Fruit fly (Drosophila melanogaster) whole organism, embryonic: ENCODE data around the gene gammaCOP.

Experiments used
- B-H1 ChIP-seq: fragments of 200-800 bp; sonication (Bioruptor generic); IDR thresholded peaks from 3 replicates; pipeline ENCODE4 v1.3.6; 2022; ENCODE audit warnings: missing biosample characterization, missing genetic modification characterization
- B-H2 ChIP-seq: fragments of 200-800 bp; sonication (Bioruptor generic); optimal IDR thresholded peaks from 2 replicates; lab custom pipeline; 2018; ENCODE audit warnings: missing biosample characterization, mild to moderate bottlenecking, missing genetic modification characterization
- CG10431 ChIP-seq: fragments of 200-800 bp; sonication (Bioruptor generic); optimal IDR thresholded peaks from 3 replicates; lab custom pipeline; 2018; ENCODE audit warnings: missing biosample characterization, mild to moderate bottlenecking, missing genetic modification characterization
- CG10959 ChIP-seq: fragments of 200-800 bp; sonication (Bioruptor generic); IDR thresholded peaks from 2 replicates; pipeline ENCODE4 v1.3.6; 2022; ENCODE audit warnings: missing biosample characterization, missing genetic modification characterization
- CG11696 ChIP-seq: fragments of 200-800 bp; sonication (Bioruptor generic); IDR thresholded peaks from 2 replicates; pipeline ENCODE4 v1.3.6; 2022; ENCODE audit warnings: missing biosample characterization, missing genetic modification characterization
- CG12071 ChIP-seq: fragments of 200-800 bp; sonication (Bioruptor generic); optimal IDR thresholded peaks from 3 replicates; lab custom pipeline; 2018; ENCODE audit warnings: missing biosample characterization, mild to moderate bottlenecking, missing genetic modification characterization
- CG12219 ChIP-seq: fragments of 200-800 bp; sonication (Bioruptor generic); optimal IDR thresholded peaks from 3 replicates; lab custom pipeline; 2018; ENCODE audit warnings: missing biosample characterization, mild to moderate bottlenecking, missing genetic modification characterization
- CG12659 ChIP-seq: fragments of 200-800 bp; sonication (Bioruptor generic); optimal IDR thresholded peaks from 3 replicates; lab custom pipeline; 2017; ENCODE audit warnings: mild to moderate bottlenecking, missing biosample characterization, missing genetic modification reagents, missing genetic modification characterization
- CG12769 ChIP-seq: fragments of 200-800 bp; sonication (Bioruptor generic); optimal IDR thresholded peaks from 2 replicates; lab custom pipeline; 2019; ENCODE audit warnings: missing biosample characterization, mild to moderate bottlenecking, missing genetic modification characterization, moderate library complexity
- CG14014 ChIP-seq: fragments of 200-800 bp; sonication (Bioruptor generic); IDR thresholded peaks from 2 replicates; pipeline ENCODE4 v1.3.6; 2022; ENCODE audit warnings: missing biosample characterization, missing genetic modification characterization
- CG14710 ChIP-seq: fragments of 200-800 bp; sonication (Bioruptor generic); optimal IDR thresholded peaks from 3 replicates; lab custom pipeline; 2019; ENCODE audit warnings: missing biosample characterization, mild to moderate bottlenecking, missing genetic modification characterization, moderate library complexity
- CG15479 ChIP-seq: fragments of 200-800 bp; sonication (Bioruptor generic); optimal IDR thresholded peaks from 3 replicates; lab custom pipeline; 2019; ENCODE audit warnings: missing biosample characterization, mild to moderate bottlenecking, missing genetic modification characterization, moderate library complexity
- CG17359 ChIP-seq: fragments of 200-800 bp; sonication (Bioruptor generic); optimal IDR thresholded peaks from 3 replicates; lab custom pipeline; 2018; ENCODE audit warnings: missing biosample characterization, mild to moderate bottlenecking, missing genetic modification characterization, moderate library complexity
- CG3281 ChIP-seq: fragments of 200-800 bp; sonication (Bioruptor generic); optimal IDR thresholded peaks from 3 replicates; lab custom pipeline; 2017; ENCODE audit warnings: missing biosample characterization, mild to moderate bottlenecking, missing genetic modification characterization
- CG4854 ChIP-seq: fragments of 200-800 bp; sonication (Bioruptor generic); optimal IDR thresholded peaks from 2 replicates; lab custom pipeline; 2016; ENCODE audit warnings: missing biosample characterization, missing genetic modification characterization, inconsistent platforms
- CG7987 ChIP-seq: fragments of 200-800 bp; sonication (Bioruptor generic); optimal IDR thresholded peaks from 2 replicates; lab custom pipeline; 2018; ENCODE audit warnings: missing biosample characterization, mild to moderate bottlenecking, missing genetic modification characterization, moderate library complexity
- CG8359 ChIP-seq: fragments of 200-800 bp; sonication (Bioruptor generic); optimal IDR thresholded peaks from 2 replicates; lab custom pipeline; 2017; ENCODE audit warnings: missing biosample characterization, mild to moderate bottlenecking, missing genetic modification characterization, borderline replicate concordance
- CG9437 ChIP-seq: fragments of 200-800 bp; sonication (Bioruptor generic); optimal IDR thresholded peaks from 2 replicates; lab custom pipeline; 2018; ENCODE audit warnings: missing biosample characterization, mild to moderate bottlenecking, missing genetic modification characterization
- CrebB ChIP-seq: fragments of 200-800 bp; sonication (Bioruptor generic); optimal IDR thresholded peaks from 3 replicates; lab custom pipeline; 2018; ENCODE audit warnings: missing biosample characterization, mild to moderate bottlenecking, missing genetic modification characterization
- D ChIP-seq, 2 experiments: fragments of 200-800 bp in 1 of 2; fragments of >200 bp in 1 of 2; sonication (Bioruptor generic) in 1 of 2; optimal IDR thresholded peaks; 2 replicates in 1 of 2; 3 replicates in 1 of 2; lab custom pipeline; 2017; ENCODE audit warnings: mild to moderate bottlenecking in 1 of 2, missing biosample characterization in 1 of 2, missing genetic modification characterization in 1 of 2, missing genetic modification reagents in 1 of 2
- Dll ChIP-seq: fragments of 200-800 bp; sonication (Bioruptor generic); IDR thresholded peaks from 4 replicates; pipeline ENCODE4 v1.3.6; 2022; ENCODE audit warnings: missing biosample characterization, missing genetic modification characterization; ENCODE audit not compliant: partially characterized antibody
- HLH3B ChIP-seq: fragments of 200-800 bp; sonication (Bioruptor generic); IDR thresholded peaks from 2 replicates; pipeline ENCODE4 v1.3.6; 2022; ENCODE audit warnings: missing biosample characterization, missing genetic modification characterization
- HLHmδ ChIP-seq: fragments of 200-800 bp; sonication (Bioruptor generic); optimal IDR thresholded peaks from 2 replicates; lab custom pipeline; 2018; ENCODE audit warnings: missing biosample characterization, mild to moderate bottlenecking, missing genetic modification characterization, moderate library complexity
- Meics ChIP-seq: fragments of 200-800 bp; sonication (Bioruptor generic); optimal IDR thresholded peaks from 2 replicates; lab custom pipeline; 2017; ENCODE audit warnings: missing biosample characterization, mild to moderate bottlenecking, missing genetic modification characterization
- NFAT ChIP-seq: fragments of 200-800 bp; sonication (Bioruptor generic); IDR thresholded peaks from 2 replicates; pipeline ENCODE4 v1.3.6; 2022; ENCODE audit warnings: missing biosample characterization, missing genetic modification characterization
- PHDP ChIP-seq: fragments of 200-800 bp; sonication (Bioruptor generic); optimal IDR thresholded peaks from 3 replicates; lab custom pipeline; 2018; ENCODE audit warnings: missing biosample characterization, mild to moderate bottlenecking, missing genetic modification characterization, moderate library complexity
- Rx ChIP-seq: fragments of 200-800 bp; sonication (Bioruptor generic); IDR thresholded peaks from 2 replicates; pipeline ENCODE4 v1.3.6; 2022; ENCODE audit warnings: missing biosample characterization, missing genetic modification characterization
- Side ChIP-seq: fragments of 200-800 bp; sonication (Bioruptor generic); optimal IDR thresholded peaks from 2 replicates; lab custom pipeline; 2016; ENCODE audit warnings: missing biosample characterization, missing genetic modification characterization
- Trl ChIP-seq, 3 experiments: fragments of >200 bp in 2 of 3; fragments of 200-800 bp in 1 of 3; sonication (Bioruptor generic) in 1 of 3; optimal IDR thresholded peaks; 2 replicates in 1 of 3; 3 replicates in 2 of 3; lab custom pipeline; 2016 to 2017; ENCODE audit warnings: missing biosample characterization in 1 of 3, missing genetic modification characterization in 1 of 3
- YL-1 ChIP-seq: fragments of 200-800 bp; sonication (Bioruptor generic); optimal IDR thresholded peaks from 3 replicates; lab custom pipeline; 2017; ENCODE audit warnings: missing biosample characterization, mild to moderate bottlenecking, missing genetic modification characterization
- bigmax ChIP-seq: fragments of 200-800 bp; sonication (Bioruptor generic); optimal IDR thresholded peaks from 2 replicates; lab custom pipeline; 2018; ENCODE audit warnings: missing biosample characterization, mild to moderate bottlenecking, missing genetic modification characterization
- cg ChIP-seq: fragments of 200-800 bp; sonication (Bioruptor generic); optimal IDR thresholded peaks from 3 replicates; lab custom pipeline; 2019; ENCODE audit warnings: missing biosample characterization, mild to moderate bottlenecking, missing genetic modification characterization, moderate library complexity
- chn ChIP-seq: fragments of 200-800 bp; sonication (Bioruptor generic); optimal IDR thresholded peaks from 2 replicates; lab custom pipeline; 2016; ENCODE audit warnings: missing biosample characterization, missing genetic modification characterization
- crc ChIP-seq: fragments of 200-800 bp; sonication (Bioruptor generic); optimal IDR thresholded peaks from 2 replicates; lab custom pipeline; 2016; ENCODE audit warnings: missing biosample characterization, missing genetic modification characterization
- exex ChIP-seq: fragments of 200-800 bp; sonication (Bioruptor generic); optimal IDR thresholded peaks from 4 replicates; lab custom pipeline; 2018; ENCODE audit warnings: missing biosample characterization, mild to moderate bottlenecking, missing genetic modification characterization, moderate library complexity
- insv ChIP-seq, 2 experiments: fragments of 200-800 bp; sonication (Bioruptor generic); optimal IDR thresholded peaks; 3 replicates each; lab custom pipeline; 2016 to 2018; ENCODE audit warnings: missing biosample characterization in 2 of 2, missing genetic modification characterization in 2 of 2
- kni ChIP-seq: fragments of 200-800 bp; sonication (Bioruptor generic); optimal IDR thresholded peaks from 3 replicates; lab custom pipeline; 2017; ENCODE audit warnings: mild to moderate bottlenecking, missing biosample characterization, missing genetic modification reagents, missing genetic modification characterization
- lab ChIP-seq: fragments of 200-800 bp; sonication (Bioruptor generic); optimal IDR thresholded peaks from 3 replicates; lab custom pipeline; 2017; ENCODE audit warnings: missing biosample characterization, missing genetic modification characterization, mild to moderate bottlenecking, moderate library complexity, missing genetic modification reagents
- lbe ChIP-seq: fragments of 200-800 bp; sonication (Bioruptor generic); optimal IDR thresholded peaks from 2 replicates; lab custom pipeline; 2016; ENCODE audit warnings: missing biosample characterization, mild to moderate bottlenecking, missing genetic modification characterization
- otp ChIP-seq: fragments of 200-800 bp; sonication (Bioruptor generic); IDR thresholded peaks from 3 replicates; pipeline ENCODE4, ENCODE4 v1.3.6; 2022; ENCODE audit warnings: missing biosample characterization, missing genetic modification characterization
- pho ChIP-seq: fragments of 200-800 bp; sonication (Bioruptor generic); optimal IDR thresholded peaks from 2 replicates; lab custom pipeline; 2016; ENCODE audit warnings: missing biosample characterization, missing genetic modification characterization
- pnt ChIP-seq: fragments of 200-800 bp; sonication (Bioruptor generic); optimal IDR thresholded peaks from 3 replicates; lab custom pipeline; 2016; ENCODE audit warnings: missing biosample characterization, missing genetic modification characterization
- prd ChIP-seq, 3 experiments: fragments of >200 bp in 2 of 3; fragments of 200-800 bp in 1 of 3; sonication (Bioruptor generic) in 1 of 3; optimal IDR thresholded peaks in 2 of 3; IDR thresholded peaks in 1 of 3; 2 replicates in 2 of 3; 3 replicates in 1 of 3; pipeline versions ENCODE4 v1.3.6 to Lab custom; 2017 to 2022; ENCODE audit warnings: missing biosample characterization in 1 of 3, missing genetic modification characterization in 1 of 3
- shn ChIP-seq: fragments of 200-800 bp; sonication (Bioruptor generic); optimal IDR thresholded peaks from 3 replicates; lab custom pipeline; 2016; ENCODE audit warnings: missing biosample characterization, missing genetic modification characterization
- tio ChIP-seq: fragments of 200-800 bp; sonication (Bioruptor generic); optimal IDR thresholded peaks from 2 replicates; lab custom pipeline; 2017; ENCODE audit warnings: missing biosample characterization, missing genetic modification characterization, inconsistent platforms
- unpg ChIP-seq: fragments of 200-800 bp; sonication (Bioruptor generic); optimal IDR thresholded peaks from 3 replicates; lab custom pipeline; 2018; ENCODE audit warnings: missing biosample characterization, mild to moderate bottlenecking, missing genetic modification characterization, moderate library complexity
- vfl ChIP-seq: fragments of 200-800 bp; sonication (Bioruptor generic); optimal IDR thresholded peaks from 2 replicates; lab custom pipeline; 2016; ENCODE audit warnings: missing biosample characterization, missing genetic modification characterization

The gammaCOP gene

DNA sequence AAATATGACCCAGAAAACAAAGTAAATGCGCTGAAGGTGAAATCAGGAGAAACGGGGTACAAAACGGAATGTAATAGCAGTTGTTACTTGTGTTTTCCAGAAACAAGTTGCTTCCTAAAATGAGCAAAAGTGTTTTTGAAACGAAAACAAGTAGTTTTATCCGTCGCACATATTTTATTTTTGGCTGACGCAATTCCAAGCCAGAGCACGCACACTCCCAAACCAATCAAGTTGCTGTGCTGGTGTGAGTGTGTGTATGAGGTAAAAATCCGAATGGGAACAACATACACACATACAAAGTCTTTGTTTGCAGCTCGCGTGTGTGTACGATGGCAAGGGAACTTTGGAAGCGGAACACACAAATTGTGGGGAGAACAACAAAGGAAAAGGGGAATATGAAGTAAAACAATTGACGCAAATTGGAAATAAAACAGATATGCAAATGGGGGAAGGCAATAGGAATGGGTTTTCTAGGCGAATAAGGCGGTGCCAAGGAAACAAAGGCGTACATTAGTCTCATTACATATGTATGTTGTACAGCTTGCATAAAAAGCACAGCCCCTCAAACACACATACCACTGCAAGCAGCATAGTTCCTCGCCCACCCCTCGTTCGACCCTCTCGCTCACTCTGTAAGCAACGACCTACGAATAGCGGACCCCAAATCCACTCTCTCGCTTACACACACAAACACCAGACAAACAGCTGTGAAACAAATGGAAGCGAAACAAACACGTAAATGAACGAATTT is 36.7 kb downstream of the gammaCOP start (continued):
- TF ChIP-seq YL-1 (GFP tag; lab: Kevin White, UChicago) (peak; percentile 43), CG10431 (GFP tag; lab: Kevin White, UChicago) (no peak), CG17359 (tag; lab: Kevin White, UChicago) (peak; percentile 10), insv (GFP tag; optimal IDR thresholded peaks at IDR 0.05; lab: Kevin White, UChicago) (no peak), CG15479 (GFP tag; lab: Kevin White, UChicago) (peak; percentile 23), HLHmδ (peak; percentile 65), B-H1 (GFP tag; lab: Robert Waterston, UW) (no peak), NFAT (GFP tag; lab: Robert Waterston, UW) (no peak), B-H2 (GFP tag; lab: Kevin White, UChicago) (no peak), CG12071 (no peak), CrebB (peak; percentile 59), CG3281 (GFP tag; lab: Kevin White, UChicago) (no peak), HLH3B (no peak), CG14014 (no peak), otp (GFP tag; lab: Robert Waterston, UW) (no peak), kni (GFP tag; lab: Kevin White, UChicago) (peak; percentile 94), CG9437 (peak; percentile 42), chn (GFP tag; lab: Kevin White, UChicago) (peak; percentile 43), CG12769 (tag; lab: Kevin White, UChicago) (peak; percentile 87), crc (GFP tag; lab: Kevin White, UChicago) (peak; percentile 4), cg (GFP tag; lab: Kevin White, UChicago) (peak; percentile 97), CG12659 (peak; percentile 9), Side (GFP tag; lab: Kevin White, UChicago) (no peak), Trl (optimal IDR thresholded peaks at IDR 0.05; lab: Kevin White, UChicago) (peak in 1 of 2 experiments; percentile 31), Trl (GFP tag; optimal IDR thresholded peaks at IDR 0.05; lab: Kevin White, UChicago) (no peak), D (optimal IDR thresholded peaks at IDR 0.05; lab: Kevin White, UChicago) (peak; percentile 76), D (GFP tag; optimal IDR thresholded peaks at IDR 0.05; lab: Kevin White, UChicago) (peak; percentile 28), shn (GFP tag; lab: Kevin White, UChicago) (no peak), pnt (GFP tag; lab: Kevin White, UChicago) (no peak), lbe (peak; percentile 11), bigmax (GFP tag; lab: Kevin White, UChicago) (no peak), CG11696 (GFP tag; lab: Robert Waterston, UW) (no peak), pho (GFP tag; lab: Kevin White, UChicago) (no peak), lab (GFP tag; lab: Kevin White, UChicago) (peak; percentile 47), Rx (GFP tag; lab: Robert Waterston, UW) (no peak), tio (GFP tag; lab: Kevin White, UChicago) (no peak), CG7987 (GFP tag; lab: Kevin White, UChicago) (no peak), CG12219 (no peak)

dm6 chr3R:31609413-31610054 is 37.6 kb downstream of the gammaCOP start:
- no peak for TF ChIP-seq Dll (GFP tag; lab: Robert Waterston, UW)
- TF ChIP-seq crc (GFP tag; lab: Kevin White, UChicago) = peak; percentile 14
- TF ChIP-seq prd (optimal IDR thresholded peaks at IDR 0.05; lab: Kevin White, UChicago) = no peak
- TF ChIP-seq prd (GFP tag; IDR thresholded peaks at IDR 0.05; lab: Robert Waterston, UW) = no peak
- no peak for TF ChIP-seq CG8359 (GFP tag; lab: Kevin White, UChicago)
- TF ChIP-seq PHDP (tag; lab: Kevin White, UChicago) = peak; percentile 49
- TF ChIP-seq CG14710 = peak; percentile 75
- TF ChIP-seq CG4854 = peak; percentile 15
- TF ChIP-seq exex (tag; lab: Kevin White, UChicago) = peak; percentile 8
- peak; percentile 30 for TF ChIP-seq unpg
- peak; percentile 75 for TF ChIP-seq CG12659
- no peak for TF ChIP-seq CG10959
- no peak for TF ChIP-seq vfl (GFP tag; lab: Kevin White, UChicago)
- peak; percentile 3 for TF ChIP-seq Meics (GFP tag; lab: Kevin White, UChicago)
